Worm (Caenorhabditis elegans): Measurements from ENCODE around the gene ctns-1.

DNA sequence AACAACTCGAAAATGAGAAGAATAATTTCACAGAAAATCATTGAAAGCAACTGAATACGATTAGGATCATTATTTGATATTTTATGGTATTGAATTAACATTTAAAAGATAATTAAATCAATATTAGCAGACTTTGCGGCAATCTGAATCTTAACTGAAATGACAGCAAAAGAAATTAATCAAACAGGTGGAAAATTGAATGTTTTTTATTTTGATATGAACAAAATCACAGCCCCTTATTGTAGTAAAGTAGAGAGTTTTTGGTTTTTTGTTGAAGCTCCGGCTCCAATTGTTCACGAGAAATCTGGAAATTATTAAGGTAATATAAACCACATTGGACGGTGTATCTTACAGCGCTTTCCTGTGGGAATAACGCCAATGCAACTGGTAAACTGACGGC lies 34.7 kb downstream of the ctns-1 start, which contains the start of gene sre-2:
- TF ChIP-seq C04F5.9 (tag; optimal IDR thresholded peaks at IDR 0.05): no peak
- no peak for TF ChIP-seq vab-15 (tag; optimal IDR thresholded peaks at IDR 0.05)
- no peak for TF ChIP-seq nhr-76 (tag; optimal IDR thresholded peaks at IDR 0.05)
- TF ChIP-seq nhr-11 (tag; optimal IDR thresholded peaks at IDR 0.05): no peak
